Fruit fly (Drosophila melanogaster) whole organism, embryonic: ENCODE results near the gene CG43400.

Source experiments
- Asciz ChIP-seq: fragments of 200-800 bp; sonication (Bioruptor generic); optimal IDR thresholded peaks from 2 replicates; lab custom pipeline; 2017; ENCODE audit warnings: missing biosample characterization, mild to moderate bottlenecking, missing genetic modification characterization, missing genetic modification reagents
- Atf-2 ChIP-seq: fragments of 200-800 bp; sonication (Bioruptor generic); optimal IDR thresholded peaks from 2 replicates; lab custom pipeline; 2016; ENCODE audit warnings: missing biosample characterization, missing genetic modification characterization
- Awh ChIP-seq: fragments of 200-800 bp; sonication (Bioruptor generic); IDR thresholded peaks from 2 replicates; pipeline ENCODE4, ENCODE4 v1.3.6; 2022; ENCODE audit warnings: missing biosample characterization, missing genetic modification characterization
- CG10209 ChIP-seq: fragments of 200-800 bp; sonication (Bioruptor generic); optimal IDR thresholded peaks from 3 replicates; lab custom pipeline; 2017; ENCODE audit warnings: missing biosample characterization, mild to moderate bottlenecking, missing genetic modification characterization, missing genetic modification reagents
- CG1024 ChIP-seq: fragments of 200-800 bp; sonication (Bioruptor generic); IDR thresholded peaks from 2 replicates; pipeline ENCODE4 v1.3.6; 2022; ENCODE audit warnings: missing biosample characterization, missing genetic modification characterization
- CG10274 ChIP-seq: fragments of 200-800 bp; sonication (Bioruptor generic); optimal IDR thresholded peaks from 3 replicates; lab custom pipeline; 2017; ENCODE audit warnings: missing biosample characterization, mild to moderate bottlenecking, missing genetic modification characterization
- CG10543 ChIP-seq: fragments of 200-800 bp; sonication (Bioruptor generic); optimal IDR thresholded peaks from 3 replicates; lab custom pipeline; 2017; ENCODE audit warnings: missing biosample characterization, mild to moderate bottlenecking, missing genetic modification characterization, moderate library complexity
- CG12744 ChIP-seq: fragments of 200-800 bp; sonication (Bioruptor generic); optimal IDR thresholded peaks from 2 replicates; lab custom pipeline; 2016; ENCODE audit warnings: missing biosample characterization, missing genetic modification characterization
- CG13123 ChIP-seq: fragments of 200-800 bp; sonication (Bioruptor generic); optimal IDR thresholded peaks from 2 replicates; lab custom pipeline; 2016; ENCODE audit warnings: missing biosample characterization, missing genetic modification characterization
- CG1529 ChIP-seq: fragments of 200-800 bp; sonication (Bioruptor generic); optimal IDR thresholded peaks from 3 replicates; lab custom pipeline; 2018; ENCODE audit warnings: missing biosample characterization, missing genetic modification characterization
- CG15696 ChIP-seq: fragments of 200-800 bp; sonication (Bioruptor generic); optimal IDR thresholded peaks from 2 replicates; lab custom pipeline; 2019; ENCODE audit warnings: missing biosample characterization, mild to moderate bottlenecking, missing genetic modification characterization, moderate library complexity
- CG16813 ChIP-seq: fragments of 200-800 bp; sonication (Bioruptor generic); IDR thresholded peaks from 3 replicates; pipeline ENCODE4 v1.3.6; 2022; ENCODE audit warnings: missing biosample characterization, missing genetic modification characterization; ENCODE audit not compliant: partially characterized antibody
- CG17568 ChIP-seq: fragments of 200-800 bp; sonication (Bioruptor generic); optimal IDR thresholded peaks from 2 replicates; lab custom pipeline; 2018; ENCODE audit warnings: missing biosample characterization, mild to moderate bottlenecking, missing genetic modification characterization, moderate library complexity
- CG18764 ChIP-seq: fragments of 200-800 bp; sonication (Bioruptor generic); optimal IDR thresholded peaks from 3 replicates; lab custom pipeline; 2016; ENCODE audit warnings: missing biosample characterization, missing genetic modification characterization
- CG2129 ChIP-seq: fragments of 200-800 bp; sonication (Bioruptor generic); IDR thresholded peaks from 2 replicates; pipeline ENCODE4 v1.3.6; 2022; ENCODE audit warnings: missing biosample characterization, missing genetic modification characterization; ENCODE audit not compliant: partially characterized antibody
- CG2678 ChIP-seq: fragments of 200-800 bp; sonication (Bioruptor generic); optimal IDR thresholded peaks from 3 replicates; lab custom pipeline; 2019; ENCODE audit warnings: missing biosample characterization, mild to moderate bottlenecking, missing genetic modification characterization, moderate library complexity
- CG30020 ChIP-seq: fragments of 200-800 bp; optimal IDR thresholded peaks from 2 replicates; lab custom pipeline; 2019; ENCODE audit warnings: missing biosample characterization, mild to moderate bottlenecking, missing genetic modification characterization, moderate library complexity
- CG34422 ChIP-seq: fragments of 200-800 bp; sonication (Bioruptor generic); IDR thresholded peaks from 3 replicates; pipeline ENCODE4 v1.3.6; 2022; ENCODE audit warnings: missing biosample characterization, missing genetic modification characterization
- CG3995 ChIP-seq: fragments of 200-800 bp; sonication (Bioruptor generic); optimal IDR thresholded peaks from 3 replicates; lab custom pipeline; 2016; ENCODE audit warnings: missing biosample characterization, missing genetic modification characterization
- CG6791 ChIP-seq: fragments of 200-800 bp; sonication (Bioruptor generic); IDR thresholded peaks from 3 replicates; pipeline ENCODE4 v1.3.6; 2022; ENCODE audit warnings: missing biosample characterization, missing genetic modification characterization; ENCODE audit not compliant: partially characterized antibody
- CG7839 ChIP-seq: fragments of 200-800 bp; sonication (Bioruptor generic); optimal IDR thresholded peaks from 3 replicates; lab custom pipeline; 2018; ENCODE audit warnings: missing biosample characterization, mild to moderate bottlenecking, missing genetic modification characterization, moderate library complexity
- CG9215 ChIP-seq: fragments of 200-800 bp; sonication (Bioruptor generic); IDR thresholded peaks from 2 replicates; pipeline ENCODE4 v1.3.6; 2022; ENCODE audit warnings: missing biosample characterization, missing genetic modification characterization
- CG9876 ChIP-seq: fragments of 200-800 bp; sonication (Bioruptor generic); optimal IDR thresholded peaks from 2 replicates; lab custom pipeline; 2016; ENCODE audit warnings: missing biosample characterization, missing genetic modification characterization
- CHES-1-like ChIP-seq: fragments of 200-800 bp; sonication (Bioruptor generic); optimal IDR thresholded peaks from 2 replicates; lab custom pipeline; 2016; ENCODE audit warnings: missing biosample characterization, missing genetic modification characterization
- Dref ChIP-seq: fragments of 200-800 bp; sonication (Bioruptor generic); IDR thresholded peaks from 2 replicates; pipeline ENCODE4 v1.3.6; 2022; ENCODE audit warnings: missing biosample characterization, missing genetic modification characterization
- Gsc ChIP-seq: fragments of 200-800 bp; sonication (Bioruptor generic); IDR thresholded peaks from 2 replicates; pipeline ENCODE4 v1.3.6; 2022; ENCODE audit warnings: missing biosample characterization, missing genetic modification characterization
- HLHmδ ChIP-seq: fragments of 200-800 bp; sonication (Bioruptor generic); optimal IDR thresholded peaks from 2 replicates; lab custom pipeline; 2018; ENCODE audit warnings: missing biosample characterization, mild to moderate bottlenecking, missing genetic modification characterization, moderate library complexity
- Hmr ChIP-seq: fragments of 200-800 bp; sonication (Bioruptor generic); optimal IDR thresholded peaks from 3 replicates; lab custom pipeline; 2017; ENCODE audit warnings: mild to moderate bottlenecking, missing biosample characterization, missing genetic modification reagents, missing genetic modification characterization
- Nf-YA ChIP-seq: fragments of 200-800 bp; sonication (Bioruptor generic); IDR thresholded peaks from 2 replicates; pipeline ENCODE4 v1.3.6; 2022; ENCODE audit warnings: missing biosample characterization, missing genetic modification characterization
- Six4 ChIP-seq: fragments of 200-800 bp; sonication (Bioruptor generic); optimal IDR thresholded peaks from 2 replicates; lab custom pipeline; 2016; ENCODE audit warnings: missing biosample characterization, missing genetic modification characterization
- ac ChIP-seq: fragments of 200-800 bp; sonication (Bioruptor generic); optimal IDR thresholded peaks from 3 replicates; lab custom pipeline; 2017; ENCODE audit warnings: missing biosample characterization, mild to moderate bottlenecking, missing genetic modification characterization
- bbx ChIP-seq: fragments of 200-800 bp; sonication (Bioruptor generic); IDR thresholded peaks from 2 replicates; pipeline ENCODE4 v1.3.6; 2022; ENCODE audit warnings: missing biosample characterization, missing genetic modification characterization; ENCODE audit not compliant: partially characterized antibody
- bowl ChIP-seq: fragments of 200-800 bp; sonication (Bioruptor generic); IDR thresholded peaks from 2 replicates; pipeline ENCODE4 v1.3.6; 2022; ENCODE audit warnings: missing biosample characterization, missing genetic modification characterization
- chif ChIP-seq, 2 experiments: fragments of 200-800 bp; sonication (Bioruptor generic); optimal IDR thresholded peaks; 3 replicates each; lab custom pipeline; 2016; ENCODE audit warnings: missing biosample characterization in 2 of 2, missing genetic modification characterization in 2 of 2
- crp ChIP-seq, 2 experiments: fragments of 200-800 bp; sonication (Bioruptor generic); optimal IDR thresholded peaks; 2 replicates in 1 of 2; 3 replicates in 1 of 2; lab custom pipeline; 2017; ENCODE audit warnings: missing biosample characterization in 2 of 2, missing genetic modification characterization in 2 of 2, mild to moderate bottlenecking in 1 of 2, moderate library complexity in 1 of 2
- danr ChIP-seq: fragments of 200-800 bp; sonication (Bioruptor generic); IDR thresholded peaks from 2 replicates; pipeline ENCODE4 v1.3.6; 2022; ENCODE audit warnings: missing biosample characterization, missing genetic modification characterization
- dati ChIP-seq: fragments of 200-800 bp; sonication (Bioruptor generic); IDR thresholded peaks from 2 replicates; pipeline ENCODE4 v1.3.6; 2022; ENCODE audit warnings: missing biosample characterization, missing genetic modification characterization
- eve ChIP-seq, 2 experiments: fragments of >200 bp; optimal IDR thresholded peaks; 2 replicates each; lab custom pipeline; 2017; ENCODE audit warnings: missing biosample characterization in 2 of 2, missing genetic modification characterization in 2 of 2
- ewg ChIP-seq: fragments of 200-800 bp; sonication (Bioruptor generic); optimal IDR thresholded peaks from 3 replicates; lab custom pipeline; 2017; ENCODE audit warnings: mild to moderate bottlenecking, missing biosample characterization, missing genetic modification reagents, missing genetic modification characterization
- gcm2 ChIP-seq: fragments of 200-800 bp; sonication (Bioruptor generic); optimal IDR thresholded peaks from 2 replicates; lab custom pipeline; 2016; ENCODE audit warnings: missing biosample characterization, missing genetic modification characterization
- grn ChIP-seq: fragments of 200-800 bp; sonication (Bioruptor generic); optimal IDR thresholded peaks from 3 replicates; lab custom pipeline; 2017; ENCODE audit warnings: missing biosample characterization, missing genetic modification characterization
- ham ChIP-seq: fragments of 200-800 bp; sonication (Bioruptor generic); IDR thresholded peaks from 2 replicates; pipeline ENCODE4 v1.3.6; 2022; ENCODE audit warnings: missing biosample characterization, missing genetic modification characterization
- kay ChIP-seq: fragments of 200-800 bp; sonication (Bioruptor generic); optimal IDR thresholded peaks from 2 replicates; lab custom pipeline; 2016; ENCODE audit warnings: missing biosample characterization, missing genetic modification characterization
- p53 ChIP-seq: fragments of 200-800 bp; sonication (Bioruptor generic); optimal IDR thresholded peaks from 2 replicates; lab custom pipeline; 2016; ENCODE audit warnings: missing biosample characterization, missing genetic modification characterization
- salm ChIP-seq: fragments of 200-800 bp; sonication (Bioruptor generic); optimal IDR thresholded peaks from 2 replicates; lab custom pipeline; 2018; ENCODE audit warnings: missing biosample characterization, mild to moderate bottlenecking, missing genetic modification characterization
- scrt ChIP-seq: fragments of 200-800 bp; sonication (Bioruptor generic); optimal IDR thresholded peaks from 2 replicates; lab custom pipeline; 2018; ENCODE audit warnings: missing biosample characterization, mild to moderate bottlenecking, missing genetic modification characterization, moderate library complexity
- usp ChIP-seq: fragments of >200 bp; optimal IDR thresholded peaks from 2 replicates; lab custom pipeline; 2017; ENCODE audit warnings: missing biosample characterization, missing genetic modification characterization
- vnd ChIP-seq: fragments of 200-800 bp; sonication (Bioruptor generic); IDR thresholded peaks from 3 replicates; pipeline ENCODE4 v1.3.6; 2022; ENCODE audit warnings: missing biosample characterization, missing genetic modification characterization; ENCODE audit not compliant: partially characterized antibody
- zfh2 ChIP-seq: fragments of 200-800 bp; sonication (Bioruptor generic); optimal IDR thresholded peaks from 2 replicates; lab custom pipeline; 2016; ENCODE audit warnings: missing biosample characterization, missing genetic modification characterization

CG43400 gene

DNA sequence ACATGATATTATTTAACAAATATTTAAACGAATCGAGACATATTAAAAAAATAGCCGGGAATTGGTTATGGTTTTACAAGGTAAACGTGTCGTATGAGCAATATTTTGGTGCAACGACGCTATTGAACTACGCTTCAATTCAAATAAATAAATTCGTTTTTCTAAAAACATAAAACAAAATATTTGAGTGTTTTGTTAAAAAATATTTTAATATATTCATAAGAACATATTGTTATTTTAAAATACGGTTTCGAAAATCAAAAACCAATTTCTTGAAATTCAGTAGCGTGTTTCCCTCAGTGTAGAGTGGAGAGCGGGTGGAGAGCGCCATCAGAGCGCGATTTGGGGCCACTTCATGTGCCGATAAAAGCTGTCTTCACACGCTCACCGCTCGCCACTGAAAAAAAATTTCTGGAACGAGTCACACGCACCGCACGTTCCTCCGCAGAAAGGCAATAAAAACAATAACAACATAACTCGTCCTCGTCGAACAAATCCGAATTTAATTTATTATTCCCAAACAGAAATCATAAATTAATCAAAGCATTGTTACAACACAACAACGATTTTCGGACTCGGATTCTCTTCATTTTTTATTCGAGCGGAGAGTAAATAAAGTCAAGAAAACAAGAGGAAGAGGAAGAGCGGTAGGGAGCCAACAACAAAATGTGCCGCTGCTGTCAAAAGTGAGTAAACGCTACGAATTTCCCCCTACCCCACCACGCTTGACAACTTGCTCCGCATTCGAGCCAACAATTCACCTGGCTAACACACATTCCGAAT is 45.0 kb downstream of the CG43400 start (continued):
- peak; percentile 26; the same call in 1 of the 2 replicates for TF ChIP-seq Nf-YA (GFP tag; lab: Robert Waterston, UW)
- peak; percentile 84 for TF ChIP-seq CG9215 (GFP tag; lab: Robert Waterston, UW)
- TF ChIP-seq salm: peak; percentile 87
- peak; percentile 23 for TF ChIP-seq kay (GFP tag; lab: Kevin White, UChicago)
- no peak for TF ChIP-seq CG3995 (GFP tag; lab: Kevin White, UChicago)
- peak; percentile 75 for TF ChIP-seq CG18764
- TF ChIP-seq CG17568 (GFP tag; lab: Kevin White, UChicago): peak; percentile 70
- TF ChIP-seq crp (GFP tag; optimal IDR thresholded peaks at IDR 0.05; lab: Kevin White, UChicago): peak in 1 of 2 experiments; percentile 44
- no peak for TF ChIP-seq gcm2 (GFP tag; lab: Kevin White, UChicago)
- no peak for TF ChIP-seq Gsc
- TF ChIP-seq ac: peak; percentile 44
- TF ChIP-seq CG13123: peak; percentile 72
- TF ChIP-seq Atf-2 (GFP tag; lab: Kevin White, UChicago): no peak
- no peak for TF ChIP-seq HLHmδ (GFP tag; lab: Kevin White, UChicago)
- TF ChIP-seq CG1024: no peak; the same call in 1 of the 2 replicates
- TF ChIP-seq Asciz (GFP tag; lab: Kevin White, UChicago): peak; percentile 93
- TF ChIP-seq CG2678 (tag; lab: Kevin White, UChicago): peak; percentile 98
- TF ChIP-seq Dref: no peak
- TF ChIP-seq ham (GFP tag; lab: Robert Waterston, UW): no peak
- no peak for TF ChIP-seq CHES-1-like (GFP tag; lab: Kevin White, UChicago)
- peak; percentile 69 for TF ChIP-seq CG15696 (tag; lab: Kevin White, UChicago)
- peak; percentile 70 for TF ChIP-seq CG1529 (GFP tag; lab: Kevin White, UChicago)
- TF ChIP-seq vnd: no peak
- TF ChIP-seq Hmr (GFP tag; lab: Kevin White, UChicago): peak; percentile 91
- TF ChIP-seq ewg (GFP tag; lab: Kevin White, UChicago): peak; percentile 78
- peak in 1 of 2 experiments; percentile 96 for TF ChIP-seq eve (GFP tag; optimal IDR thresholded peaks at IDR 0.05; lab: Kevin White, UChicago)
- TF ChIP-seq grn: no peak
- TF ChIP-seq CG6791: no peak
- no peak; the same call in 1 of the 2 replicates for TF ChIP-seq Awh (GFP tag; lab: Robert Waterston, UW)
- TF ChIP-seq CG9876 (GFP tag; lab: Kevin White, UChicago): no peak
- TF ChIP-seq chif (GFP tag; optimal IDR thresholded peaks at IDR 0.05; lab: Kevin White, UChicago): peak in 1 of 2 experiments; percentile 71
- peak; percentile 95 for TF ChIP-seq CG10209 (GFP tag; lab: Kevin White, UChicago)
- no peak for TF ChIP-seq usp (GFP tag; lab: Kevin White, UChicago)
- peak; percentile 70 for TF ChIP-seq danr (GFP tag; lab: Robert Waterston, UW)
- no peak; the same call in 1 of the 2 replicates for TF ChIP-seq dati (GFP tag; lab: Robert Waterston, UW)
- peak; percentile 91 for TF ChIP-seq CG10543 (GFP tag; lab: Kevin White, UChicago)
- TF ChIP-seq CG30020 (tag; lab: Kevin White, UChicago): peak; percentile 76
- TF ChIP-seq CG34422: peak; percentile 82
- TF ChIP-seq zfh2 (GFP tag; lab: Kevin White, UChicago): peak; percentile 46
- TF ChIP-seq CG2129 (GFP tag; lab: Robert Waterston, UW): no peak
- TF ChIP-seq CG10274: peak; percentile 84
- no peak for TF ChIP-seq CG16813
- peak; percentile 82 for TF ChIP-seq Six4 (GFP tag; lab: Kevin White, UChicago)
- TF ChIP-seq CG12744 (GFP tag; lab: Kevin White, UChicago): no peak
- TF ChIP-seq bowl (GFP tag; lab: Robert Waterston, UW): no peak
- TF ChIP-seq p53 (GFP tag; lab: Kevin White, UChicago): no peak
- TF ChIP-seq scrt: peak; percentile 89
- no peak for TF ChIP-seq bbx (GFP tag; lab: Robert Waterston, UW)
- peak; percentile 95 for TF ChIP-seq CG7839 (tag; lab: Kevin White, UChicago)
